Fruit fly (Drosophila melanogaster) whole organism, pupa: ENCODE results near the gene Cpr72Ec.
A peak's percentile ranks its signal among the peaks of the same experiment; 100 is the strongest.

Experiments
- CG10348 ChIP-seq: fragments of 200-800 bp; sonication (Bioruptor generic); IDR thresholded peaks from 2 replicates; pipeline ENCODE4 v1.3.6; 2022; ENCODE audit warnings: missing biosample characterization, missing genetic modification characterization
- CG12605 ChIP-seq: fragments of 200-800 bp; sonication (Bioruptor generic); IDR thresholded peaks from 2 replicates; pipeline ENCODE4 v1.3.6; 2022; ENCODE audit warnings: missing biosample characterization, missing genetic modification characterization
- CG13204 ChIP-seq: fragments of 200-800 bp; sonication (Bioruptor generic); optimal IDR thresholded peaks from 2 replicates; lab custom pipeline; 2018; ENCODE audit warnings: missing biosample characterization, mild to moderate bottlenecking, missing genetic modification characterization, moderate library complexity
- CG14655 ChIP-seq: fragments of 200-800 bp; sonication (Bioruptor generic); optimal IDR thresholded peaks from 3 replicates; lab custom pipeline; 2017; ENCODE audit warnings: mild to moderate bottlenecking, missing biosample characterization, missing genetic modification reagents, missing genetic modification characterization
- CG15710 ChIP-seq: fragments of 200-800 bp; sonication (Bioruptor generic); optimal IDR thresholded peaks from 2 replicates; lab custom pipeline; 2018; ENCODE audit warnings: missing biosample characterization, mild to moderate bottlenecking, missing genetic modification characterization, moderate library complexity
- CG17806 ChIP-seq: fragments of 200-800 bp; sonication (Bioruptor generic); optimal IDR thresholded peaks from 2 replicates; lab custom pipeline; 2018; ENCODE audit warnings: missing biosample characterization, mild to moderate bottlenecking, missing genetic modification characterization, moderate library complexity
- CG32121 ChIP-seq: fragments of 200-800 bp; sonication (Bioruptor generic); IDR thresholded peaks from 2 replicates; pipeline ENCODE4 v1.3.6; 2022; ENCODE audit warnings: missing biosample characterization, missing genetic modification characterization
- CG34367 ChIP-seq: fragments of 200-800 bp; sonication (Bioruptor generic); optimal IDR thresholded peaks from 2 replicates; lab custom pipeline; 2018; ENCODE audit warnings: missing biosample characterization, mild to moderate bottlenecking, missing genetic modification characterization
- CG4496 ChIP-seq: fragments of 200-800 bp; sonication (Bioruptor generic); IDR thresholded peaks from 3 replicates; pipeline ENCODE4 v1.3.6; 2022; ENCODE audit warnings: missing biosample characterization, missing genetic modification characterization
- CG8159 ChIP-seq: fragments of 200-800 bp; sonication (Bioruptor generic); optimal IDR thresholded peaks from 3 replicates; lab custom pipeline; 2018; ENCODE audit warnings: missing biosample characterization, mild to moderate bottlenecking, missing genetic modification characterization, moderate library complexity
- CG8301 ChIP-seq: fragments of 200-800 bp; sonication (Bioruptor generic); optimal IDR thresholded peaks from 2 replicates; lab custom pipeline; 2018; ENCODE audit warnings: missing biosample characterization, mild to moderate bottlenecking, missing genetic modification characterization
- CG9948 ChIP-seq: fragments of 200-800 bp; sonication (Bioruptor generic); optimal IDR thresholded peaks from 2 replicates; lab custom pipeline; 2018; ENCODE audit warnings: missing biosample characterization, mild to moderate bottlenecking, missing genetic modification characterization, moderate library complexity
- D1 ChIP-seq: fragments of 200-800 bp; sonication (Bioruptor generic); optimal IDR thresholded peaks from 2 replicates; lab custom pipeline; 2018; ENCODE audit warnings: missing biosample characterization, mild to moderate bottlenecking, missing genetic modification characterization, moderate library complexity
- EcR ChIP-seq: fragments of 200-800 bp; sonication (Bioruptor generic); optimal IDR thresholded peaks from 3 replicates; lab custom pipeline; 2019; ENCODE audit warnings: missing biosample characterization, missing genetic modification characterization, mild to moderate bottlenecking, moderate library complexity, missing genetic modification reagents
- Ets98B ChIP-seq: fragments of 200-800 bp; sonication (Bioruptor generic); IDR thresholded peaks from 2 replicates; pipeline ENCODE4 v1.3.6; 2022; ENCODE audit warnings: missing biosample characterization, missing genetic modification characterization
- Pif1A ChIP-seq: fragments of 200-800 bp; sonication (Bioruptor generic); optimal IDR thresholded peaks from 3 replicates; lab custom pipeline; 2016; ENCODE audit warnings: missing biosample characterization, missing genetic modification characterization
- Pif1B ChIP-seq: fragments of 200-800 bp; sonication (Bioruptor generic); optimal IDR thresholded peaks from 3 replicates; lab custom pipeline; 2016; ENCODE audit warnings: missing biosample characterization, missing genetic modification characterization
- Snoo ChIP-seq: fragments of 200-800 bp; sonication (Bioruptor generic); optimal IDR thresholded peaks from 3 replicates; lab custom pipeline; 2017; ENCODE audit warnings: missing biosample characterization, mild to moderate bottlenecking, missing genetic modification characterization, inconsistent platforms
- fd96Ca ChIP-seq: fragments of 200-800 bp; sonication (Bioruptor generic); IDR thresholded peaks from 3 replicates; pipeline ENCODE4 v1.3.6; 2022; ENCODE audit warnings: missing biosample characterization, missing genetic modification characterization
- gl ChIP-seq: fragments of 200-800 bp; sonication (Bioruptor generic); optimal IDR thresholded peaks from 2 replicates; lab custom pipeline; 2018; ENCODE audit warnings: missing biosample characterization, mild to moderate bottlenecking, missing genetic modification characterization
- rn ChIP-seq: fragments of 200-800 bp; sonication (Bioruptor generic); IDR thresholded peaks from 2 replicates; pipeline ENCODE4 v1.3.6; 2022; ENCODE audit warnings: missing biosample characterization, missing genetic modification characterization

Cpr72Ec gene

DNA sequence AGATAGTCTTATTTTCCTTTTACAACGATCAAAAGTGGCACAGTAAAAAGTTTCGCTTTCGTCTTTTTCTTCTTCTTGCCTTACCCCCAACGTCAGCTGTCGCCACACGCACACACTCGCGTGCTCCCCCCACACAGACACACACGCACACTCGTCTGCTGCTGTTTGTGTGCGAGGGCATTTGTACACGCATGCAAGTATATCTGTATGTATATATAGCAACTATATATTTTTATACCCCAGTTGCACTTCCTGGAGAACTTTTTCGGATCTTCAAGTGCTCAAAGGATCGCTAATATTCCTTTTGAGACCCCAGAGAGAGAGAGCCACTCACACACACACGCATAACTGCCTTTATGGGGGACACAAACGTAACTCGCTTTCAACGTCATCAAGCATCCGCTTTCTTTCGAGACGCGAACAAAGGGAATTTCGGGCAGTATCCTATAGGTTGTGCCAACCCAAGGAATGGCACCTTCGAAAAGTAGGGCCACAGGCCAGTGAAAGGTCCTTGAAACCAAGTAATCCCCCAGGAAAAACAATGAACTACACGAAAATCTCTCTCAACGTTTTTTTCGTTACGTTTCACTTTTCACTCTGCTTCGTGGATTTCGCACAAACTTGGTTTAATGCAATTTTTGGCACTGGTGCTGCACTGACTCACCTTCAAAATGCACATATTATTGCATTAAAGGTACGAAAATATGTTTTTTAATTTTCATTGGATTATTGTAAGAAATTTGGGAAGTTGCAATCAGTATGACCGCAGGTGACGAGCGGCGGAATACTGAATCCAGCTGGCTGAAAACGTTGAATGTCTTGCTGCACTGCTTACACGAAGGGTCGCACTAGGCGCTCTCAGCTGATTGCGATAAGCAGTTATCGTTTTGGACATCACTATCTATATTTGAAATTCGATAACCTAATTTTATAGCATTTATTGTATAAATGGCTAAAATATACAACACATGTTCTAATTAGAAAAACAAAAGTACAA, 10.9 kb upstream of the Cpr72Ec start, which contains the start of gene roq:
roq (minus strand) TSS at position 799 of the 997 bp plus-strand sequence.
- TF ChIP-seq CG34367 (no peak), EcR (GFP tag; lab: Kevin White, UChicago) (peak; percentile 29), D1 (no peak), Pif1B (GFP tag; lab: Kevin White, UChicago) (no peak), fd96Ca (GFP tag; lab: Robert Waterston, UW) (no peak), CG14655 (GFP tag; lab: Kevin White, UChicago) (no peak), CG12605 (peak; percentile 16; the same call in 1 of the 2 replicates), rn (GFP tag; lab: Robert Waterston, UW) (no peak), Pif1A (GFP tag; lab: Kevin White, UChicago) (no peak), gl (tag; lab: Kevin White, UChicago) (peak; percentile 11), CG15710 (tag; lab: Kevin White, UChicago) (no peak), CG17806 (tag; lab: Kevin White, UChicago) (no peak), CG8159 (no peak), CG8301 (tag; lab: Kevin White, UChicago) (no peak), CG9948 (tag; lab: Kevin White, UChicago) (no peak), Ets98B (no peak)

dm6 chr3L:16369526-16369925, 2.4 kb upstream of the Cpr72Ec start, which contains the start of gene CG18814:
TSS of gene CG18814 (plus strand) at chr3L:16369826.
- TF ChIP-seq CG34367 = no peak
- TF ChIP-seq rn (GFP tag; lab: Robert Waterston, UW) = no peak
- no peak for TF ChIP-seq CG8301 (tag; lab: Kevin White, UChicago)
- TF ChIP-seq Pif1A (GFP tag; lab: Kevin White, UChicago) = no peak
- TF ChIP-seq CG15710 (tag; lab: Kevin White, UChicago) = no peak

dm6 chr3L:16368199-16368598, 1.1 kb upstream of the Cpr72Ec start, which contains the start of gene CG4842:
TSS of gene CG4842 (plus strand) at chr3L:16368389.
- TF ChIP-seq CG10348 (no peak), EcR (GFP tag; lab: Kevin White, UChicago) (peak; percentile 7), CG8301 (tag; lab: Kevin White, UChicago) (no peak), CG8159 (no peak), CG15710 (tag; lab: Kevin White, UChicago) (no peak), gl (tag; lab: Kevin White, UChicago) (no peak), CG13204 (GFP tag; lab: Kevin White, UChicago) (no peak)
- TF ChIP-seq, all 21 proteins: peak for 1

DNA sequence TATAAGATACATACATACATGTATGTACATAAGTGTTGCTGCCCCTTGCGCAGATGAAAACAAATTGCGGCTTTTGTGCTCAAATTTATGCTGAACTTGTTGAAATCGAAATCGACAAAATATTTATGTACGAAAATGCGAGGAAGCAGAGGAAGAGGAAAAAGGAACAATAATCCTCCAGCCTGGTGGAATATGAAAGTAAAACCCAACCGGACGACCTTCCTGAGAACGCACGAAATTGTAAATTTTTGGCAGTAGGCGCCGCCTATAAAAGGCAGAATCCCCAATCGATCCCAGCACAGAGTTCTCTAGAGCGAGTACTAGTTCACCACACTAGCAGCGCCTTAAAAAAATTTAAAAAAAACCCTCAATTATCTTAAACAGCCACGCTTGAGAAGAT, 2.5 kb downstream of the Cpr72Ec start, which contains the start of gene Cpr72Eb:
Cpr72Eb (plus strand) TSS at position 301 of the 400 bp plus-strand sequence.
- TF ChIP-seq rn (GFP tag; lab: Robert Waterston, UW) (no peak), Ets98B (no peak), CG13204 (GFP tag; lab: Kevin White, UChicago) (no peak), CG12605 (no peak), CG14655 (GFP tag; lab: Kevin White, UChicago) (no peak), CG8159 (no peak), CG9948 (tag; lab: Kevin White, UChicago) (no peak), CG4496 (GFP tag; lab: Robert Waterston, UW) (no peak), D1 (no peak), CG34367 (no peak), EcR (GFP tag; lab: Kevin White, UChicago) (no peak), Snoo (tag; lab: Kevin White, UChicago) (no peak), CG10348 (no peak), CG17806 (tag; lab: Kevin White, UChicago) (no peak), gl (tag; lab: Kevin White, UChicago) (no peak), CG32121 (GFP tag; lab: Robert Waterston, UW) (no peak), CG8301 (tag; lab: Kevin White, UChicago) (no peak), Pif1A (GFP tag; lab: Kevin White, UChicago) (no peak)

dm6 chr3L:16364182-16364581, 3.0 kb downstream of the Cpr72Ec start:
- TF ChIP-seq CG17806 (tag; lab: Kevin White, UChicago) (peak; percentile 90), Snoo (tag; lab: Kevin White, UChicago) (peak; percentile 81), EcR (GFP tag; lab: Kevin White, UChicago) (peak; percentile 96), CG15710 (tag; lab: Kevin White, UChicago) (peak; percentile 90), CG9948 (tag; lab: Kevin White, UChicago) (peak; percentile 87), CG34367 (peak; percentile 85), CG8301 (tag; lab: Kevin White, UChicago) (peak; percentile 75), CG4496 (GFP tag; lab: Robert Waterston, UW) (0 out of 3 replicates have a peak, but pooled peaks have one; percentile 21), CG8159 (peak; percentile 92), fd96Ca (GFP tag; lab: Robert Waterston, UW) (no peak), CG14655 (GFP tag; lab: Kevin White, UChicago) (peak; percentile 85), gl (tag; lab: Kevin White, UChicago) (peak; percentile 76), rn (GFP tag; lab: Robert Waterston, UW) (no peak), CG12605 (peak; percentile 44; the same call in 1 of the 2 replicates), Ets98B (no peak), Pif1A (GFP tag; lab: Kevin White, UChicago) (peak; percentile 81), CG10348 (no peak), CG32121 (GFP tag; lab: Robert Waterston, UW) (0 out of 2 replicates have a peak, but pooled peaks have one; percentile 24), CG13204 (GFP tag; lab: Kevin White, UChicago) (no peak), Pif1B (GFP tag; lab: Kevin White, UChicago) (peak; percentile 86), D1 (peak; percentile 85)
